Worm (Caenorhabditis elegans): ENCODE results near the gene F02C12.2.
A peak's percentile ranks its signal among the peaks of the same experiment; 100 is the strongest.

The F02C12.2 gene

ce11 chrX:13419884-13420339, 20.8 kb upstream of the F02C12.2 start, which contains the start of gene C29F7.3 (continued):
- TF ChIP-seq attf-6 (GFP tag; IDR thresholded peaks at IDR 0.05) (no peak), lsl-1 (GFP tag; optimal IDR thresholded peaks at IDR 0.05) (no peak), hrde-1 (tag; optimal IDR thresholded peaks at IDR 0.05; ENCODE audit: borderline replicate concordance) (no peak), pbrm-1 (GFP tag; IDR thresholded peaks at IDR 0.05) (no peak), dox-1 (GFP tag; IDR thresholded peaks at IDR 0.05) (peak; percentile 58; the same call in 1 of the 2 replicates), let-607 (tag; optimal IDR thresholded peaks at IDR 0.05) (peak; percentile 84 to 92), T26A5.8 (tag; optimal IDR thresholded peaks at IDR 0.05) (no peak), bed-1 (GFP tag; IDR thresholded peaks at IDR 0.05) (no peak), akir-1 (GFP tag; optimal IDR thresholded peaks at IDR 0.05) (no peak), mes-4 (tag; optimal IDR thresholded peaks at IDR 0.05) (no peak), ets-4 (GFP tag; optimal IDR thresholded peaks at IDR 0.05) (peak; percentile 54), dpff-1 (tag; optimal IDR thresholded peaks at IDR 0.05) (no peak), mxl-1 (tag; optimal IDR thresholded peaks at IDR 0.05) (no peak), snpc-4 (GFP tag; optimal IDR thresholded peaks at IDR 0.05) (no peak), snpc-4 (tag; optimal IDR thresholded peaks at IDR 0.05) (no peak), xnd-1 (tag; optimal IDR thresholded peaks at IDR 0.05) (no peak), atf-7 (tag; optimal IDR thresholded peaks at IDR 0.05) (peak; percentile 23), nhr-80 (tag; optimal IDR thresholded peaks at IDR 0.05) (peak; percentile 95), Y95B8A.8 (GFP tag; IDR thresholded peaks at IDR 0.05) (no peak), tbp1 (GFP tag; optimal IDR thresholded peaks at IDR 0.05) (peak; percentile 7), ztf-3 (GFP tag; optimal IDR thresholded peaks at IDR 0.05) (no peak), F37B4.10 (GFP tag; IDR thresholded peaks at IDR 0.05) (no peak), rpc-1 (optimal IDR thresholded peaks at IDR 0.05) (no peak), rpc-1 (tag; optimal IDR thresholded peaks at IDR 0.05) (no peak), lin-54 (GFP tag; optimal IDR thresholded peaks at IDR 0.05) (no peak), let-526 (GFP tag; IDR thresholded peaks at IDR 0.05) (no peak), rcor-1 (GFP tag; IDR thresholded peaks at IDR 0.05) (no peak), somi-1 (GFP tag; optimal IDR thresholded peaks at IDR 0.05) (peak; percentile 16), T07F8.4 (tag; optimal IDR thresholded peaks at IDR 0.05) (no peak), F23B12.7 (tag; optimal IDR thresholded peaks at IDR 0.05; ENCODE audit: insufficient read depth) (peak; percentile 15)

ce11 chrX:13417479-13417878, 18.4 kb upstream of the F02C12.2 start:
- TF ChIP-seq nfya-1 (tag; optimal IDR thresholded peaks at IDR 0.05; ENCODE audit: borderline replicate concordance, insufficient read depth), result no peak
- no peak for TF ChIP-seq die-1 (tag; optimal IDR thresholded peaks at IDR 0.05)

ce11 chrX:13415722-13416121, 16.6 kb upstream of the F02C12.2 start, which contains the start of gene C29F7.2:
TSS of gene C29F7.2 (plus strand) at chrX:13416078.
- TF ChIP-seq nhr-120 (GFP tag; IDR thresholded peaks at IDR 0.05), result no peak
- no peak for TF ChIP-seq egl-44 (GFP tag; IDR thresholded peaks at IDR 0.05)
- TF ChIP-seq ztf-3 (GFP tag; optimal IDR thresholded peaks at IDR 0.05), result no peak
- TF ChIP-seq repo-1 (tag; optimal IDR thresholded peaks at IDR 0.05), result no peak
- TF ChIP-seq tbp1 (GFP tag; optimal IDR thresholded peaks at IDR 0.05), result peak; percentile 31
- no peak for TF ChIP-seq zim-3 (tag; optimal IDR thresholded peaks at IDR 0.05)
- no peak for TF ChIP-seq lir-1 (GFP tag; conservative IDR thresholded peaks at IDR 0.05)
- peak; percentile 44 for TF ChIP-seq nhr-80 (tag; optimal IDR thresholded peaks at IDR 0.05)
